Worm (Caenorhabditis elegans) whole organism, early embryonic: ENCODE measurements around the gene C08F8.6.

Experiments
- ama-1 ChIP-seq: fragments of 150-350 bp; optimal IDR thresholded peaks from 2 replicates; lab custom pipeline; 2014
- ceh-36 ChIP-seq: sonication (generic microtip); optimal IDR thresholded peaks from 2 replicates; lab custom pipeline; 2016; ENCODE audit warnings: missing genetic modification characterization, inconsistent platforms, missing compliant biosample characterization

ce11 chrIV:11142314-11143227 is 22.2 kb downstream of the C08F8.6 start, which contains the start of gene skih-2:
- TF ChIP-seq ama-1 (lab: Kevin White, UChicago) (no peak), ceh-36 (no peak)
